Fruit fly (Drosophila melanogaster): ENCODE results near the gene Det.
A peak's percentile ranks its signal among the peaks of the same experiment; 100 is the strongest.

Gene Det

DNA sequence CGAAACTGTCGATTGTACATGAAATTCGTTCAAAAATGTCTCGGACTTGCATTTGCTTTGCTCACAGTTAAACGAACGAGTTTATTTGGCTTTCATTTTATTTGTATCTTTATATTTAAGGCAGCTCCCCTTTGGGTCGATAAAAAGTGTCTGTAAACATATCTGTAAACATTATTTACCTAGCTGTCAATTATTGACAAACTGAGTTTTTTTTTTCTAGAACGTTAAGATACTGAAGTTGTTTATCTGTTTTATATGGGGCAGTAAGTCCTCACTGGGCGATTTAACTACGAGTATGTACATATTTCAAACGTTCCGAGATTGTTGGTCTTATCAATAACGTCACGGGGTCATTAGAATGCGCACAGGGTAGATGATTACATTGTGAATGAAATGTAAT lies 33.8 kb upstream of the Det start (continued):
- TF ChIP-seq CG5245 (GFP tag; optimal IDR thresholded peaks at IDR 0.05): no peak
- TF ChIP-seq ems (GFP tag; optimal IDR thresholded peaks at IDR 0.05): no peak
- TF ChIP-seq CG13775 (GFP tag; optimal IDR thresholded peaks at IDR 0.05): no peak
- peak; percentile 52 for TF ChIP-seq mirr (GFP tag; optimal IDR thresholded peaks at IDR 0.05)
- TF ChIP-seq Ptx1 (GFP tag; IDR thresholded peaks at IDR 0.05): no peak
- TF ChIP-seq CG7987 (GFP tag; optimal IDR thresholded peaks at IDR 0.05): peak; percentile 4
- TF ChIP-seq bab2 (GFP tag; optimal IDR thresholded peaks at IDR 0.05): no peak
- no peak for TF ChIP-seq CG13287 (GFP tag; IDR thresholded peaks at IDR 0.05; ENCODE audit: partially characterized antibody)
- TF ChIP-seq Hsf (GFP tag; optimal IDR thresholded peaks at IDR 0.05): no peak
- TF ChIP-seq dpn (GFP tag; optimal IDR thresholded peaks at IDR 0.05): no peak
- TF ChIP-seq CG34422 (GFP tag; IDR thresholded peaks at IDR 0.05): no peak
- TF ChIP-seq aop (GFP tag; IDR thresholded peaks at IDR 0.05): no peak
- no peak for TF ChIP-seq B-H2 (GFP tag; optimal IDR thresholded peaks at IDR 0.05)
- TF ChIP-seq CG6654 (GFP tag; optimal IDR thresholded peaks at IDR 0.05): no peak
- no peak for TF ChIP-seq fru (optimal IDR thresholded peaks at IDR 0.05)
- peak; percentile 17 for TF ChIP-seq eyg (GFP tag; optimal IDR thresholded peaks at IDR 0.05)
- TF ChIP-seq CG2875 (GFP tag; optimal IDR thresholded peaks at IDR 0.05): peak; percentile 37
- TF ChIP-seq bsh (GFP tag; optimal IDR thresholded peaks at IDR 0.05): no peak
- TF ChIP-seq Hr51 (GFP tag; optimal IDR thresholded peaks at IDR 0.05): no peak
- no peak for TF ChIP-seq ewg (GFP tag; optimal IDR thresholded peaks at IDR 0.05)
- no peak for TF ChIP-seq CG10979 (tag; optimal IDR thresholded peaks at IDR 0.05)
- no peak for TF ChIP-seq CG12769 (tag; optimal IDR thresholded peaks at IDR 0.05)
- TF ChIP-seq Sox100B (GFP tag; optimal IDR thresholded peaks at IDR 0.05): peak; percentile 37
- TF ChIP-seq CG11695 (GFP tag; IDR thresholded peaks at IDR 0.05): peak; percentile 15; the same call in 1 of the 3 replicates
- no peak for TF ChIP-seq ap (GFP tag; IDR thresholded peaks at IDR 0.05)
- no peak for TF ChIP-seq seq (GFP tag; IDR thresholded peaks at IDR 0.05)
- no peak for TF ChIP-seq maf-S (GFP tag; optimal IDR thresholded peaks at IDR 0.05)
- no peak for TF ChIP-seq btn (GFP tag; optimal IDR thresholded peaks at IDR 0.05)
- no peak for TF ChIP-seq ind (GFP tag; optimal IDR thresholded peaks at IDR 0.05)
- no peak for TF ChIP-seq Bgb (GFP tag; IDR thresholded peaks at IDR 0.05; ENCODE audit: partially characterized antibody)
- no peak for TF ChIP-seq Elba2 (GFP tag; optimal IDR thresholded peaks at IDR 0.05)
- TF ChIP-seq CG13296 (GFP tag; optimal IDR thresholded peaks at IDR 0.05): peak; percentile 49
- no peak for TF ChIP-seq tna (GFP tag; IDR thresholded peaks at IDR 0.05; ENCODE audit: partially characterized antibody)
- TF ChIP-seq tap (tag; optimal IDR thresholded peaks at IDR 0.05): no peak
- no peak for TF ChIP-seq tll (GFP tag; optimal IDR thresholded peaks at IDR 0.05)
- TF ChIP-seq org-1 (GFP tag; optimal IDR thresholded peaks at IDR 0.05): no peak
- TF ChIP-seq lmd (GFP tag; IDR thresholded peaks at IDR 0.05): no peak
- no peak for TF ChIP-seq tgo (GFP tag; IDR thresholded peaks at IDR 0.05)
- TF ChIP-seq HmgZ (tag; optimal IDR thresholded peaks at IDR 0.05): peak; percentile 1
- no peak for TF ChIP-seq Gsc (GFP tag; IDR thresholded peaks at IDR 0.05)
- no peak for TF ChIP-seq CG2889 (GFP tag; IDR thresholded peaks at IDR 0.05)
- peak; percentile 77 for TF ChIP-seq sqz (GFP tag; optimal IDR thresholded peaks at IDR 0.05)
- TF ChIP-seq Lim3 (GFP tag; IDR thresholded peaks at IDR 0.05): no peak
- TF ChIP-seq CG18599 (GFP tag; optimal IDR thresholded peaks at IDR 0.05): peak; percentile 10
- no peak for TF ChIP-seq CG9817 (tag; optimal IDR thresholded peaks at IDR 0.05)
- peak; percentile 45 for TF ChIP-seq lbe (GFP tag; optimal IDR thresholded peaks at IDR 0.05)
- TF ChIP-seq Oli (tag; optimal IDR thresholded peaks at IDR 0.05): no peak
- no peak for TF ChIP-seq insv (GFP tag; optimal IDR thresholded peaks at IDR 0.05)
- TF ChIP-seq CG8281 (tag; optimal IDR thresholded peaks at IDR 0.05): peak; percentile 84
- no peak for TF ChIP-seq nerfin-2 (GFP tag; IDR thresholded peaks at IDR 0.05; ENCODE audit: partially characterized antibody)
- TF ChIP-seq cad (GFP tag; optimal IDR thresholded peaks at IDR 0.05): no peak

Data from whole organism, embryonic.